Worm (Caenorhabditis elegans) whole organism, L1 larva: ENCODE data around the gene E01G4.3.

Source experiments
- ama-1 ChIP-seq: fragments of 150-350 bp; optimal IDR thresholded peaks from 2 replicates; lab custom pipeline; 2014
- blmp-1 ChIP-seq: fragments of 150-350 bp; optimal IDR thresholded peaks from 2 replicates; lab custom pipeline; 2014; ENCODE audit warnings: missing biosample characterization, missing genetic modification characterization
- ceh-8 ChIP-seq: fragments of 200-800 bp; sonication (Bioruptor generic); optimal IDR thresholded peaks from 2 replicates; lab custom pipeline; 2018; ENCODE audit warnings: mild to moderate bottlenecking, missing genetic modification characterization, moderate library complexity, missing compliant biosample characterization
- lin-15B ChIP-seq: fragments of 150-350 bp; sonication (generic microtip); optimal IDR thresholded peaks from 3 replicates; lab custom pipeline; 2014; ENCODE audit warnings: missing biosample characterization, missing genetic modification characterization
- nhr-12 ChIP-seq: sonication (generic microtip); optimal IDR thresholded peaks from 2 replicates; lab custom pipeline; 2017; ENCODE audit warnings: missing biosample characterization, missing genetic modification characterization
- nhr-28 ChIP-seq: fragments of 150-350 bp; optimal IDR thresholded peaks from 2 replicates; lab custom pipeline; 2014; ENCODE audit warnings: missing biosample characterization, missing genetic modification characterization
- nhr-47 ChIP-seq: sonication (generic microtip); optimal IDR thresholded peaks from 2 replicates; lab custom pipeline; 2016; ENCODE audit warnings: mild to moderate bottlenecking, missing genetic modification characterization, moderate library complexity, missing compliant biosample characterization
- skn-1 ChIP-seq: fragments of 150-350 bp; optimal IDR thresholded peaks from 2 replicates; lab custom pipeline; 2014; ENCODE audit warnings: missing biosample characterization, missing genetic modification characterization
- tbx-2 ChIP-seq: sonication (generic microtip); optimal IDR thresholded peaks from 2 replicates; lab custom pipeline; 2016; ENCODE audit warnings: missing genetic modification characterization, missing compliant biosample characterization
- tlp-1 ChIP-seq: fragments of 150-350 bp; optimal IDR thresholded peaks from 2 replicates; lab custom pipeline; 2014; ENCODE audit warnings: missing biosample characterization, missing genetic modification characterization
- unc-98 ChIP-seq: fragments of 200-800 bp; sonication (Bioruptor generic); IDR thresholded peaks from 2 replicates; pipeline ENCODE4 v1.3.6; 2022; ENCODE audit warnings: missing genetic modification characterization, missing compliant biosample characterization
- zip-4 ChIP-seq: fragments of 200-800 bp; sonication (Bioruptor generic); optimal IDR thresholded peaks from 2 replicates; lab custom pipeline; 2018; ENCODE audit warnings: mild to moderate bottlenecking, missing genetic modification characterization, moderate library complexity, missing compliant biosample characterization
- ztf-11 ChIP-seq, 2 experiments: sonication (generic microtip); optimal IDR thresholded peaks; 2 replicates each; lab custom pipeline; 2016 to 2017; ENCODE audit warnings: missing genetic modification characterization in 2 of 2, missing biosample characterization in 1 of 2, missing compliant biosample characterization in 1 of 2

DNA sequence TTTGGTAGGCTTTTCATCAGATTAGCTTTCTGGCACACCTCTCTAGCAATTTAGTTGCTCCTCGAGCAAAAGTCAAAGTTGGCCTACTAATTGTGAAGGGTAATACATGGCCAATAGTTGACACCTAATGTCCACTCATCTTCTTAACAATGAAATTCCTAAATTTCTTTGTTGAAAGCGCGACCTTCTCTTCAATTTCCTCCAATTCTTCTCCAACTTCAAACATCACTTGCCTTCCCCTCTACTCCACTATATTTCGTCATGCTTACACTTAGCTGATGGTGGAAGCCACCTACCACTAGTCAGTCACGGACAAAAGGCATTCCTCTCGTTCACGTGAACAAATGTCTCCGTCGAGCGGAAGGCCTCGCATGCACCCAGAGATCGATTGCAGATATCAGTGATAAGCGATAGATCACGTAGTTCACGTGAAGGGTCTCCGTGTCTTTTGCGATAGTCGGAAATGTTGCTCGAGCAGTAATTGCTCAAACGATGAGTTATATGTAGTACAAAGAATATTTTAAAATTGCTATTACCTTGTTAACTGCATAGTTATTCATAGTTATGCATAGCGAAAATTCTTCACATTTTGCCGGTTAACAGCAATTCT lies at the start of gene E01G4.3:
- TF ChIP-seq nhr-28 (tag; lab: Kevin White, UChicago) (no peak), ztf-11 (tag; optimal IDR thresholded peaks at IDR 0.05; lab: Kevin White, UChicago) (no peak), ama-1 (lab: Kevin White, UChicago) (no peak), skn-1 (tag; lab: Kevin White, UChicago) (peak; percentile 30), nhr-12 (tag; lab: Kevin White, UChicago) (no peak), tlp-1 (tag; lab: Kevin White, UChicago) (no peak), lin-15B (tag; lab: Kevin White, UChicago) (no peak), zip-4 (GFP tag; lab: Kevin White, UChicago) (no peak), blmp-1 (peak; percentile 69), tbx-2 (tag; lab: Kevin White, UChicago) (peak; percentile 71), nhr-47 (tag; lab: Kevin White, UChicago) (peak; percentile 52), ceh-8 (GFP tag; lab: Kevin White, UChicago) (no peak), unc-98 (0 out of 2 replicates have a peak, but pooled peaks have one; percentile 25)
